Worm (Caenorhabditis elegans) whole organism, L1 larva: ENCODE measurements around the gene clec-171.

Experiments
- aly-2 ChIP-seq: fragments of 150-350 bp; optimal IDR thresholded peaks from 2 replicates; lab custom pipeline; 2014; ENCODE audit warnings: missing biosample characterization, missing genetic modification characterization
- ama-1 ChIP-seq: fragments of 150-350 bp; optimal IDR thresholded peaks from 2 replicates; lab custom pipeline; 2014
- fkh-10 ChIP-seq: sonication (generic microtip); optimal IDR thresholded peaks from 2 replicates; lab custom pipeline; 2017; ENCODE audit warnings: missing biosample characterization, missing genetic modification reagents, missing genetic modification characterization
- fos-1 ChIP-seq: fragments of 150-350 bp; optimal IDR thresholded peaks from 2 replicates; lab custom pipeline; 2014; ENCODE audit warnings: missing biosample characterization, missing genetic modification characterization
- lin-39 ChIP-seq: fragments of 150-350 bp; optimal IDR thresholded peaks from 2 replicates; lab custom pipeline; 2014; ENCODE audit warnings: missing biosample characterization, missing genetic modification reagents, missing genetic modification characterization
- nhr-12 ChIP-seq: sonication (generic microtip); optimal IDR thresholded peaks from 2 replicates; lab custom pipeline; 2017; ENCODE audit warnings: missing biosample characterization, missing genetic modification characterization
- rnt-1 ChIP-seq: sonication (generic microtip); optimal IDR thresholded peaks from 2 replicates; lab custom pipeline; 2016; ENCODE audit warnings: mild to moderate bottlenecking, missing genetic modification characterization, moderate library complexity, missing compliant biosample characterization
- snpc-4 ChIP-seq: fragments of 150-350 bp; optimal IDR thresholded peaks from 2 replicates; lab custom pipeline; 2014; ENCODE audit warnings: missing biosample characterization, missing genetic modification characterization
- unc-62 ChIP-seq: fragments of 150-350 bp; optimal IDR thresholded peaks from 2 replicates; lab custom pipeline; 2014; ENCODE audit warnings: missing biosample characterization, missing genetic modification reagents, missing genetic modification characterization
- xbp-1 ChIP-seq: sonication (generic microtip); optimal IDR thresholded peaks from 2 replicates; lab custom pipeline; 2016; ENCODE audit warnings: missing genetic modification characterization, missing compliant biosample characterization
- ztf-4 ChIP-seq: fragments of 150-350 bp; optimal IDR thresholded peaks from 2 replicates; lab custom pipeline; 2014; ENCODE audit warnings: missing biosample characterization, missing genetic modification characterization

DNA sequence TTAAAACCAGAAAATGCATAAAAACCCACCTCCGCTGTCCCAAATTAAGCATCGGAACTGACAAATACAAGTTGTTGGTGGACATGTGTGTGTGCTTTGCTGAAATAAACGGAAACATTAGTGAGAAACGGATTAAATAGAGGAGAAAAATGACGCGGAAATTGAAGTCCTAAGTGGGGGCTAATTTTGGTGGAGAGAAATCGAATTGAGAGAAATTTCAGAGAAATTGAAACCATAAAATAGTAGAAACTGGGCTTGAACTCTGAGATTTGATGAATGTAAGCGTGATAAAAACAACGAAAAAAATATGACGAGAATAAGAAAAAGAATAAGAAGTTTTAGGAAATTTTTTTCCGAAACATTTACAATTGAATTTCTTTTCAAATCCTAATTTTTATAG, 47.8 kb upstream of the clec-171 start, which contains the start of gene Y77E11A.12:
- no peak for TF ChIP-seq ama-1 (lab: Kevin White, UChicago)
- TF ChIP-seq rnt-1 (tag; lab: Kevin White, UChicago), result no peak
- TF ChIP-seq fos-1 (tag; lab: Kevin White, UChicago), result no peak
- no peak for TF ChIP-seq unc-62 (GFP tag; lab: Kevin White, UChicago)
- no peak for TF ChIP-seq fkh-10 (GFP tag; lab: Kevin White, UChicago)
- no peak for TF ChIP-seq xbp-1 (tag; lab: Kevin White, UChicago)
- no peak for TF ChIP-seq lin-39
- no peak for TF ChIP-seq snpc-4 (tag; lab: Kevin White, UChicago)
- no peak for TF ChIP-seq ztf-4
- TF ChIP-seq aly-2, result no peak
- no peak for TF ChIP-seq nhr-12
